Worm (Caenorhabditis elegans): ENCODE data around the gene C08F8.2.

- TF ChIP-seq ceh-8 (GFP tag; optimal IDR thresholded peaks at IDR 0.05) (no peak), nhr-28 (tag; optimal IDR thresholded peaks at IDR 0.05) (no peak), ceh-82 (tag; optimal IDR thresholded peaks at IDR 0.05) (peak in 1 of 3 experiments; percentile 22), ceh-88 (GFP tag; IDR thresholded peaks at IDR 0.05) (no peak), blmp-1 (tag; optimal IDR thresholded peaks at IDR 0.05) (no peak), fos-1 (tag; optimal IDR thresholded peaks at IDR 0.05) (no peak), nhr-11 (tag; optimal IDR thresholded peaks at IDR 0.05) (no peak), unc-62 (GFP tag; optimal IDR thresholded peaks at IDR 0.05) (no peak), fkh-8 (tag; optimal IDR thresholded peaks at IDR 0.05) (no peak), elt-2 (tag; optimal IDR thresholded peaks at IDR 0.05) (no peak)
Observed at ce11 chrIV:11125604-11126003, 25.2 kb upstream of the C08F8.2 start.
